Fruit fly (Drosophila melanogaster) whole organism: ENCODE measurements around the gene CG12012.

Experiments
- EcR ChIP-seq, 2 experiments: fragments of >200 bp; optimal IDR thresholded peaks; 2 replicates each; lab custom pipeline; 2017; ENCODE audit warnings: missing biosample characterization in 2 of 2, missing genetic modification characterization in 2 of 2, missing genetic modification reagents in 2 of 2
- pan ChIP-seq: fragments of >200 bp; optimal IDR thresholded peaks from 2 replicates; lab custom pipeline; 2017
- psq ChIP-seq: fragments of >200 bp; optimal IDR thresholded peaks from 2 replicates; lab custom pipeline; 2017

DNA sequence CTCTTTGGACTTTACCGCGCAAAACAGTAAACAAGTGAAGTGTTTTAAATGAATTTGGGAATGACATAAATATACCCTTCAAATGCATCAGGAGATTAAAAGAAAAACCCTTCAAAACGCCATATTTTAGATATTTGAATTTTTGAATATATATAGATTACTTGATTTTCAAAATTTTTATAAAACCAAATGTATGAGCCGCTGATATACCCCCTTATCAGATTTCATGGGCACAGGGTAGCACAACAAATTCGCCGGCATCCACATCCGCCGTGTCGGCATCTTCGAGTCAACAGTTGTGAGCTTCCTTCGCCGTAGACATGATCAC is 1.4 kb downstream of the CG12012 start, which contains the start of gene Ids:
- TF ChIP-seq psq (lab: Kevin White, UChicago) (no peak), pan (peak; percentile 84), EcR (GFP tag; optimal IDR thresholded peaks at IDR 0.05; lab: Kevin White, UChicago) (no peak)
